1 fruit fly cellular context compared by ENCODE assay signal in the genomic region with DNA sequence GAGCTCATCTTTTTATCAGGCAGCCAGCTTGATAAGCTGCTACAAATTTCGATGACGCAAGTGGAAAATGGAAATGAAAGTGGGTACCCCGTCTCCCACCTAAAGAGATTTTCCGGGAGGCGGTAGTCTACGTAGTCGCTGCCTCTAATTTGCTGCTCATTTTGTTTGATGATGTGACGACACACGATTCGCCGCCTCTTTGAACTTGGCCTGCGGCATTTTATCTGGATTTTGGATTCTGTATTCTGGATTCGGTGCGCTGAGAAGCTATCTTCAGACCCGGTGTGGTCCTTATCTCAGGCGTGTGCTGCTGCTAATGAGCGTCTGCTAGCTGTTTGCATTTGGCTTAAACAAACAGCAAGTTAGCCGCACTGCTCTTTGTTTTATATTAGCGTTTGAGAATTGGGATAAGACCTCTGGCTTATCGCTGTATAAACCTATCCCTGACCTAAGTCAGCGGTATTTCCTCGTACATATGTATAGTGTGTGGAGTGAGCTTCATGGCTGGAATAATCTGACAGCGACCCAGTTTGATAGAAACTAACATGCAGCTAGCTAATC.
TF ChIP-seq lines count a peak whose summit lies in the region.

No protein-coding gene starts in this region.

TF ChIP-seq in whole organism, embryonic, 481 proteins besides CTCF, POLR2A, EP300 and RAD21 (continued from another document):
- TF ChIP-seq HmgZ (tag; optimal IDR thresholded peaks at IDR 0.05; lab: Kevin White, UChicago) (peak; percentile 46), Sry-δ (GFP tag; optimal IDR thresholded peaks at IDR 0.05; lab: Kevin White, UChicago) (peak; percentile 32), rib (GFP tag; IDR thresholded peaks at IDR 0.05; lab: Robert Waterston, UW) (peak; percentile 27; the same call in 1 of the 2 replicates), CG8290 (GFP tag; optimal IDR thresholded peaks at IDR 0.05; lab: Kevin White, UChicago) (peak; percentile 56), CG8290 (tag; optimal IDR thresholded peaks at IDR 0.05; lab: Kevin White, UChicago) (peak in 1 of 2 experiments; percentile 65), gsb-n (tag; optimal IDR thresholded peaks at IDR 0.05; lab: Kevin White, UChicago) (peak; percentile 43), CG7372 (GFP tag; IDR thresholded peaks at IDR 0.05; lab: Robert Waterston, UW) (no peak), gem (tag; optimal IDR thresholded peaks at IDR 0.05; lab: Kevin White, UChicago) (peak; percentile 59), sob (GFP tag; IDR thresholded peaks at IDR 0.05; lab: Robert Waterston, UW) (peak; percentile 66; the same call in 1 of the 2 replicates), CG12219 (GFP tag; optimal IDR thresholded peaks at IDR 0.05; lab: Kevin White, UChicago) (peak; percentile 44), usp (GFP tag; optimal IDR thresholded peaks at IDR 0.05; lab: Kevin White, UChicago) (no peak), CG14965 (GFP tag; optimal IDR thresholded peaks at IDR 0.05; lab: Kevin White, UChicago; ENCODE audit: borderline replicate concordance) (peak; percentile 48), B-H2 (GFP tag; optimal IDR thresholded peaks at IDR 0.05; lab: Kevin White, UChicago) (peak; percentile 12), CG4617 (GFP tag; optimal IDR thresholded peaks at IDR 0.05; lab: Kevin White, UChicago; ENCODE audit: borderline replicate concordance) (peak; percentile 12), CG9609 (GFP tag; optimal IDR thresholded peaks at IDR 0.05; lab: Kevin White, UChicago) (peak; percentile 12), CG8944 (GFP tag; optimal IDR thresholded peaks at IDR 0.05; lab: Kevin White, UChicago) (peak; percentile 43), Xrp1 (GFP tag; IDR thresholded peaks at IDR 0.05; lab: Robert Waterston, UW) (peak; percentile 78), Gsc (GFP tag; IDR thresholded peaks at IDR 0.05; lab: Robert Waterston, UW) (no peak), CG2875 (GFP tag; optimal IDR thresholded peaks at IDR 0.05; lab: Kevin White, UChicago) (peak; percentile 76), CG9727 (GFP tag; optimal IDR thresholded peaks at IDR 0.05; lab: Kevin White, UChicago) (peak; percentile 78), ase (GFP tag; IDR thresholded peaks at IDR 0.05; lab: Robert Waterston, UW) (0 out of 3 replicates have a peak, but pooled peaks have one; percentile 22), CG12942 (GFP tag; optimal IDR thresholded peaks at IDR 0.05; lab: Kevin White, UChicago) (peak; percentile 41), CG10462 (GFP tag; optimal IDR thresholded peaks at IDR 0.05; lab: Kevin White, UChicago) (no peak), Awh (GFP tag; IDR thresholded peaks at IDR 0.05; lab: Robert Waterston, UW) (peak; percentile 71), tll (GFP tag; optimal IDR thresholded peaks at IDR 0.05; lab: Kevin White, UChicago) (peak in 1 of 2 experiments; percentile 64), CG2712 (tag; optimal IDR thresholded peaks at IDR 0.05; lab: Kevin White, UChicago) (peak; percentile 28), CG6254 (GFP tag; optimal IDR thresholded peaks at IDR 0.05; lab: Kevin White, UChicago) (peak; percentile 31), D19A (tag; optimal IDR thresholded peaks at IDR 0.05; lab: Kevin White, UChicago) (peak; percentile 13), Ptx1 (GFP tag; IDR thresholded peaks at IDR 0.05; lab: Robert Waterston, UW) (0 out of 2 replicates have a peak, but pooled peaks have one; percentile 20), tio (GFP tag; optimal IDR thresholded peaks at IDR 0.05; lab: Kevin White, UChicago) (peak; percentile 52), Dip3 (GFP tag; optimal IDR thresholded peaks at IDR 0.05; lab: Kevin White, UChicago) (no peak), stc (GFP tag; IDR thresholded peaks at IDR 0.05; lab: Robert Waterston, UW) (peak; percentile 59; the same call in 1 of the 2 replicates), CG17568 (GFP tag; optimal IDR thresholded peaks at IDR 0.05; lab: Kevin White, UChicago) (peak; percentile 54), CG32772 (GFP tag; IDR thresholded peaks at IDR 0.05; lab: Robert Waterston, UW) (peak; percentile 37; the same call in 1 of the 2 replicates), sr (GFP tag; IDR thresholded peaks at IDR 0.05; lab: Robert Waterston, UW) (0 out of 3 replicates have a peak, but pooled peaks have one; percentile 32), disco-r (GFP tag; optimal IDR thresholded peaks at IDR 0.05; lab: Kevin White, UChicago) (peak; percentile 45), CG6654 (GFP tag; optimal IDR thresholded peaks at IDR 0.05; lab: Kevin White, UChicago) (no peak), CG4820 (GFP tag; optimal IDR thresholded peaks at IDR 0.05; lab: Kevin White, UChicago) (peak; percentile 35), CG32532 (GFP tag; IDR thresholded peaks at IDR 0.05; lab: Robert Waterston, UW) (no peak), fd3F (GFP tag; optimal IDR thresholded peaks at IDR 0.05; lab: Kevin White, UChicago) (peak; percentile 44), Sox102F (GFP tag; optimal IDR thresholded peaks at IDR 0.05; lab: Kevin White, UChicago) (peak; percentile 47), HLHmδ (GFP tag; optimal IDR thresholded peaks at IDR 0.05; lab: Kevin White, UChicago) (peak; percentile 2), Jarid2 (GFP tag; optimal IDR thresholded peaks at IDR 0.05; lab: Kevin White, UChicago) (peak; percentile 38), E2f1 (GFP tag; IDR thresholded peaks at IDR 0.05; lab: Robert Waterston, UW) (peak; percentile 32; the same call in 1 of the 2 replicates), CG9437 (GFP tag; optimal IDR thresholded peaks at IDR 0.05; lab: Kevin White, UChicago) (no peak), ara (GFP tag; IDR thresholded peaks at IDR 0.05; lab: Robert Waterston, UW) (peak; percentile 76), maf-S (GFP tag; optimal IDR thresholded peaks at IDR 0.05; lab: Kevin White, UChicago) (peak; percentile 48), bab2 (GFP tag; optimal IDR thresholded peaks at IDR 0.05; lab: Kevin White, UChicago) (peak; percentile 74), CG11696 (GFP tag; IDR thresholded peaks at IDR 0.05; lab: Robert Waterston, UW) (no peak), CG11093 (GFP tag; IDR thresholded peaks at IDR 0.05; lab: Robert Waterston, UW) (no peak), odd (GFP tag; optimal IDR thresholded peaks at IDR 0.05; lab: Kevin White, UChicago) (peak; percentile 41), CG8089 (GFP tag; optimal IDR thresholded peaks at IDR 0.05; lab: Kevin White, UChicago) (peak; percentile 54), pnt (GFP tag; optimal IDR thresholded peaks at IDR 0.05; lab: Kevin White, UChicago) (peak; percentile 26), CG12391 (tag; optimal IDR thresholded peaks at IDR 0.05; lab: Kevin White, UChicago) (no peak), kah (GFP tag; optimal IDR thresholded peaks at IDR 0.05; lab: Kevin White, UChicago) (no peak), CG2202 (tag; optimal IDR thresholded peaks at IDR 0.05; lab: Kevin White, UChicago) (peak; percentile 67), bbx (GFP tag; IDR thresholded peaks at IDR 0.05; lab: Robert Waterston, UW; ENCODE audit: partially characterized antibody) (no peak), tna (GFP tag; IDR thresholded peaks at IDR 0.05; lab: Robert Waterston, UW; ENCODE audit: partially characterized antibody) (no peak), knrl (GFP tag; IDR thresholded peaks at IDR 0.05; lab: Robert Waterston, UW; ENCODE audit: partially characterized antibody) (no peak), CG13296 (GFP tag; optimal IDR thresholded peaks at IDR 0.05; lab: Kevin White, UChicago) (peak; percentile 60), wor (GFP tag; IDR thresholded peaks at IDR 0.05; lab: Robert Waterston, UW) (no peak), nerfin-2 (GFP tag; IDR thresholded peaks at IDR 0.05; lab: Robert Waterston, UW; ENCODE audit: partially characterized antibody) (no peak), CG9215 (GFP tag; IDR thresholded peaks at IDR 0.05; lab: Robert Waterston, UW) (no peak), vvl (GFP tag; IDR thresholded peaks at IDR 0.05; lab: Robert Waterston, UW) (peak; percentile 56; the same call in 1 of the 2 replicates), esg (GFP tag; conservative IDR thresholded peaks at IDR 0.05; lab: Robert Waterston, UW) (no peak), Mrtf (GFP tag; IDR thresholded peaks at IDR 0.05; lab: Robert Waterston, UW) (no peak), CG11398 (GFP tag; optimal IDR thresholded peaks at IDR 0.05; lab: Kevin White, UChicago) (peak; percentile 78), crol (GFP tag; IDR thresholded peaks at IDR 0.05; lab: Robert Waterston, UW) (no peak), Hand (GFP tag; optimal IDR thresholded peaks at IDR 0.05; lab: Kevin White, UChicago) (no peak), repo (GFP tag; optimal IDR thresholded peaks at IDR 0.05; lab: Kevin White, UChicago) (peak; percentile 43), slp2 (GFP tag; optimal IDR thresholded peaks at IDR 0.05; lab: Kevin White, UChicago) (peak; percentile 28), CG8359 (GFP tag; optimal IDR thresholded peaks at IDR 0.05; lab: Kevin White, UChicago; ENCODE audit: borderline replicate concordance) (peak; percentile 55), E2f2 (GFP tag; IDR thresholded peaks at IDR 0.05; lab: Robert Waterston, UW) (peak; percentile 36; the same call in 1 of the 2 replicates), tx (GFP tag; optimal IDR thresholded peaks at IDR 0.05; lab: Kevin White, UChicago) (no peak), CG11723 (GFP tag; optimal IDR thresholded peaks at IDR 0.05; lab: Kevin White, UChicago) (peak; percentile 29), CG7271 (tag; optimal IDR thresholded peaks at IDR 0.05; lab: Kevin White, UChicago) (peak; percentile 64), CG18476 (GFP tag; optimal IDR thresholded peaks at IDR 0.05; lab: Kevin White, UChicago) (peak; percentile 25), CG11560 (tag; IDR thresholded peaks at IDR 0.05; lab: Robert Waterston, UW) (no peak), Lpt (GFP tag; optimal IDR thresholded peaks at IDR 0.05; lab: Kevin White, UChicago) (no peak), Max (GFP tag; optimal IDR thresholded peaks at IDR 0.05; lab: Kevin White, UChicago) (peak; percentile 34), Abd-B (GFP tag; optimal IDR thresholded peaks at IDR 0.05; lab: Kevin White, UChicago) (no peak), otp (GFP tag; IDR thresholded peaks at IDR 0.05; lab: Robert Waterston, UW) (peak; percentile 71; the same call in 2 of the 3 replicates), grn (GFP tag; optimal IDR thresholded peaks at IDR 0.05; lab: Kevin White, UChicago) (peak; percentile 77), pum (GFP tag; optimal IDR thresholded peaks at IDR 0.05; lab: Kevin White, UChicago) (peak; percentile 42), lola (GFP tag; optimal IDR thresholded peaks at IDR 0.05; lab: Kevin White, UChicago) (peak in 1 of 3 experiments; percentile 35), CG10321 (GFP tag; IDR thresholded peaks at IDR 0.05; lab: Robert Waterston, UW) (0 out of 2 replicates have a peak, but pooled peaks have one; percentile 12), CG17612 (GFP tag; IDR thresholded peaks at IDR 0.05; lab: Robert Waterston, UW) (0 out of 2 replicates have a peak, but pooled peaks have one; percentile 50), CG2678 (tag; optimal IDR thresholded peaks at IDR 0.05; lab: Kevin White, UChicago) (peak; percentile 71), CG11247 (GFP tag; IDR thresholded peaks at IDR 0.05; lab: Robert Waterston, UW) (peak; percentile 51), cas (GFP tag; IDR thresholded peaks at IDR 0.05; lab: Robert Waterston, UW) (no peak), row (GFP tag; IDR thresholded peaks at IDR 0.05; lab: Robert Waterston, UW) (no peak), Sry-β (GFP tag; optimal IDR thresholded peaks at IDR 0.05; lab: Kevin White, UChicago) (no peak), zf30C (GFP tag; optimal IDR thresholded peaks at IDR 0.05; lab: Kevin White, UChicago) (no peak), nerfin-1 (tag; optimal IDR thresholded peaks at IDR 0.05; lab: Kevin White, UChicago) (peak; percentile 7), unpg (GFP tag; optimal IDR thresholded peaks at IDR 0.05; lab: Kevin White, UChicago) (peak; percentile 34), CG4360 (GFP tag; IDR thresholded peaks at IDR 0.05; lab: Robert Waterston, UW) (peak; percentile 60), NC2α (GFP tag; optimal IDR thresholded peaks at IDR 0.05; lab: Kevin White, UChicago) (peak; percentile 61), NC2β (GFP tag; optimal IDR thresholded peaks at IDR 0.05; lab: Kevin White, UChicago) (peak; percentile 66), CG30431 (GFP tag; optimal IDR thresholded peaks at IDR 0.05; lab: Kevin White, UChicago) (peak; percentile 26), chif (GFP tag; optimal IDR thresholded peaks at IDR 0.05; lab: Kevin White, UChicago) (peak; percentile 42 to 48), sc (optimal IDR thresholded peaks at IDR 0.05; lab: Kevin White, UChicago) (no peak), sc (GFP tag; optimal IDR thresholded peaks at IDR 0.05; lab: Kevin White, UChicago) (peak; percentile 63), CG1792 (GFP tag; optimal IDR thresholded peaks at IDR 0.05; lab: Kevin White, UChicago) (peak; percentile 86), lbe (GFP tag; optimal IDR thresholded peaks at IDR 0.05; lab: Kevin White, UChicago) (no peak), Dad (GFP tag; optimal IDR thresholded peaks at IDR 0.05; lab: Kevin White, UChicago) (peak; percentile 47), CG18262 (tag; optimal IDR thresholded peaks at IDR 0.05; lab: Kevin White, UChicago) (peak; percentile 35), ssp (GFP tag; IDR thresholded peaks at IDR 0.05; lab: Robert Waterston, UW) (no peak), wdn (GFP tag; IDR thresholded peaks at IDR 0.05; lab: Robert Waterston, UW) (no peak), CG12299 (tag; optimal IDR thresholded peaks at IDR 0.05; lab: Kevin White, UChicago) (no peak), ERR (GFP tag; optimal IDR thresholded peaks at IDR 0.05; lab: Kevin White, UChicago) (no peak), Bdp1 (GFP tag; optimal IDR thresholded peaks at IDR 0.05; lab: Kevin White, UChicago) (peak; percentile 61), luna (GFP tag; optimal IDR thresholded peaks at IDR 0.05; lab: Kevin White, UChicago) (no peak), gro (GFP tag; optimal IDR thresholded peaks at IDR 0.05; lab: Kevin White, UChicago) (peak; percentile 12), Xbp1 (GFP tag; optimal IDR thresholded peaks at IDR 0.05; lab: Kevin White, UChicago) (peak; percentile 4), ash1 (GFP tag; optimal IDR thresholded peaks at IDR 0.05; lab: Kevin White, UChicago) (peak; percentile 70), exex (tag; optimal IDR thresholded peaks at IDR 0.05; lab: Kevin White, UChicago) (peak; percentile 18)
